Worm (Caenorhabditis elegans): ENCODE results near the gene F44B9.8.

ce11 chrIII:8027942-8028341, 1.5 kb downstream of the F44B9.8 start, which contains the start of gene mdt-30:
- TF ChIP-seq nhr-71 (tag; optimal IDR thresholded peaks at IDR 0.05) (no peak), nhr-90 (tag; optimal IDR thresholded peaks at IDR 0.05; ENCODE audit: poor library complexity) (no peak), egl-27 (tag; optimal IDR thresholded peaks at IDR 0.05) (no peak), lsy-2 (tag; optimal IDR thresholded peaks at IDR 0.05) (no peak), aly-2 (tag; optimal IDR thresholded peaks at IDR 0.05) (no peak), ceh-82 (tag; optimal IDR thresholded peaks at IDR 0.05) (no peak), mdl-1 (tag; optimal IDR thresholded peaks at IDR 0.05) (no peak), unc-30 (tag; optimal IDR thresholded peaks at IDR 0.05) (no peak), snu-23 (GFP tag; optimal IDR thresholded peaks at IDR 0.05) (no peak), nhr-237 (tag; optimal IDR thresholded peaks at IDR 0.05) (no peak), nhr-11 (tag; optimal IDR thresholded peaks at IDR 0.05) (no peak), unc-62 (GFP tag; optimal IDR thresholded peaks at IDR 0.05) (no peak), tbx-2 (tag; optimal IDR thresholded peaks at IDR 0.05) (no peak)
